Fruit fly (Drosophila melanogaster) whole organism, pupa: ENCODE measurements around the gene CG33995.

Source experiments
- CG10348 ChIP-seq: fragments of 200-800 bp; sonication (Bioruptor generic); IDR thresholded peaks from 2 replicates; pipeline ENCODE4 v1.3.6; 2022; ENCODE audit warnings: missing biosample characterization, missing genetic modification characterization
- CG12605 ChIP-seq: fragments of 200-800 bp; sonication (Bioruptor generic); IDR thresholded peaks from 2 replicates; pipeline ENCODE4 v1.3.6; 2022; ENCODE audit warnings: missing biosample characterization, missing genetic modification characterization
- CG13204 ChIP-seq: fragments of 200-800 bp; sonication (Bioruptor generic); optimal IDR thresholded peaks from 2 replicates; lab custom pipeline; 2018; ENCODE audit warnings: missing biosample characterization, mild to moderate bottlenecking, missing genetic modification characterization, moderate library complexity
- CG14655 ChIP-seq: fragments of 200-800 bp; sonication (Bioruptor generic); optimal IDR thresholded peaks from 3 replicates; lab custom pipeline; 2017; ENCODE audit warnings: mild to moderate bottlenecking, missing biosample characterization, missing genetic modification reagents, missing genetic modification characterization
- CG15710 ChIP-seq: fragments of 200-800 bp; sonication (Bioruptor generic); optimal IDR thresholded peaks from 2 replicates; lab custom pipeline; 2018; ENCODE audit warnings: missing biosample characterization, mild to moderate bottlenecking, missing genetic modification characterization, moderate library complexity
- CG17806 ChIP-seq: fragments of 200-800 bp; sonication (Bioruptor generic); optimal IDR thresholded peaks from 2 replicates; lab custom pipeline; 2018; ENCODE audit warnings: missing biosample characterization, mild to moderate bottlenecking, missing genetic modification characterization, moderate library complexity
- CG32121 ChIP-seq: fragments of 200-800 bp; sonication (Bioruptor generic); IDR thresholded peaks from 2 replicates; pipeline ENCODE4 v1.3.6; 2022; ENCODE audit warnings: missing biosample characterization, missing genetic modification characterization
- CG34367 ChIP-seq: fragments of 200-800 bp; sonication (Bioruptor generic); optimal IDR thresholded peaks from 2 replicates; lab custom pipeline; 2018; ENCODE audit warnings: missing biosample characterization, mild to moderate bottlenecking, missing genetic modification characterization
- CG4496 ChIP-seq: fragments of 200-800 bp; sonication (Bioruptor generic); IDR thresholded peaks from 3 replicates; pipeline ENCODE4 v1.3.6; 2022; ENCODE audit warnings: missing biosample characterization, missing genetic modification characterization
- CG8159 ChIP-seq: fragments of 200-800 bp; sonication (Bioruptor generic); optimal IDR thresholded peaks from 3 replicates; lab custom pipeline; 2018; ENCODE audit warnings: missing biosample characterization, mild to moderate bottlenecking, missing genetic modification characterization, moderate library complexity
- CG8301 ChIP-seq: fragments of 200-800 bp; sonication (Bioruptor generic); optimal IDR thresholded peaks from 2 replicates; lab custom pipeline; 2018; ENCODE audit warnings: missing biosample characterization, mild to moderate bottlenecking, missing genetic modification characterization
- CG9948 ChIP-seq: fragments of 200-800 bp; sonication (Bioruptor generic); optimal IDR thresholded peaks from 2 replicates; lab custom pipeline; 2018; ENCODE audit warnings: missing biosample characterization, mild to moderate bottlenecking, missing genetic modification characterization, moderate library complexity
- D1 ChIP-seq: fragments of 200-800 bp; sonication (Bioruptor generic); optimal IDR thresholded peaks from 2 replicates; lab custom pipeline; 2018; ENCODE audit warnings: missing biosample characterization, mild to moderate bottlenecking, missing genetic modification characterization, moderate library complexity
- EcR ChIP-seq: fragments of 200-800 bp; sonication (Bioruptor generic); optimal IDR thresholded peaks from 3 replicates; lab custom pipeline; 2019; ENCODE audit warnings: missing biosample characterization, missing genetic modification characterization, mild to moderate bottlenecking, moderate library complexity, missing genetic modification reagents
- Ets98B ChIP-seq: fragments of 200-800 bp; sonication (Bioruptor generic); IDR thresholded peaks from 2 replicates; pipeline ENCODE4 v1.3.6; 2022; ENCODE audit warnings: missing biosample characterization, missing genetic modification characterization
- Pif1A ChIP-seq: fragments of 200-800 bp; sonication (Bioruptor generic); optimal IDR thresholded peaks from 3 replicates; lab custom pipeline; 2016; ENCODE audit warnings: missing biosample characterization, missing genetic modification characterization
- Pif1B ChIP-seq: fragments of 200-800 bp; sonication (Bioruptor generic); optimal IDR thresholded peaks from 3 replicates; lab custom pipeline; 2016; ENCODE audit warnings: missing biosample characterization, missing genetic modification characterization
- Snoo ChIP-seq: fragments of 200-800 bp; sonication (Bioruptor generic); optimal IDR thresholded peaks from 3 replicates; lab custom pipeline; 2017; ENCODE audit warnings: missing biosample characterization, mild to moderate bottlenecking, missing genetic modification characterization, inconsistent platforms
- fd96Ca ChIP-seq: fragments of 200-800 bp; sonication (Bioruptor generic); IDR thresholded peaks from 3 replicates; pipeline ENCODE4 v1.3.6; 2022; ENCODE audit warnings: missing biosample characterization, missing genetic modification characterization
- gl ChIP-seq: fragments of 200-800 bp; sonication (Bioruptor generic); optimal IDR thresholded peaks from 2 replicates; lab custom pipeline; 2018; ENCODE audit warnings: missing biosample characterization, mild to moderate bottlenecking, missing genetic modification characterization
- rn ChIP-seq: fragments of 200-800 bp; sonication (Bioruptor generic); IDR thresholded peaks from 2 replicates; pipeline ENCODE4 v1.3.6; 2022; ENCODE audit warnings: missing biosample characterization, missing genetic modification characterization

Gene CG33995

dm6 chr2L:5088649-5089270 is 45.7 kb downstream of the CG33995 start:
- TF ChIP-seq Pif1A (GFP tag; lab: Kevin White, UChicago), result no peak
- no peak for TF ChIP-seq EcR (GFP tag; lab: Kevin White, UChicago)
- no peak for TF ChIP-seq CG10348 (GFP tag; lab: Robert Waterston, UW)
- TF ChIP-seq CG15710 (tag; lab: Kevin White, UChicago), result no peak
- TF ChIP-seq CG9948 (tag; lab: Kevin White, UChicago), result no peak
- TF ChIP-seq CG8301, result no peak
- no peak for TF ChIP-seq CG14655 (GFP tag; lab: Kevin White, UChicago)
- no peak for TF ChIP-seq rn (GFP tag; lab: Robert Waterston, UW)
- no peak for TF ChIP-seq Snoo (tag; lab: Kevin White, UChicago)
- TF ChIP-seq CG8159, result no peak
- no peak for TF ChIP-seq CG12605 (GFP tag; lab: Robert Waterston, UW)
- no peak for TF ChIP-seq CG4496 (GFP tag; lab: Robert Waterston, UW)
- TF ChIP-seq CG17806, result no peak
- no peak for TF ChIP-seq CG13204 (GFP tag; lab: Kevin White, UChicago)
- no peak for TF ChIP-seq fd96Ca (GFP tag; lab: Robert Waterston, UW)
- no peak for TF ChIP-seq gl (tag; lab: Kevin White, UChicago)
- no peak for TF ChIP-seq CG34367 (tag; lab: Kevin White, UChicago)
- TF ChIP-seq D1 (tag; lab: Kevin White, UChicago), result no peak

- TF ChIP-seq CG8159 (no peak), D1 (tag; lab: Kevin White, UChicago) (no peak), CG4496 (GFP tag; lab: Robert Waterston, UW) (no peak), Pif1B (no peak), CG34367 (tag; lab: Kevin White, UChicago) (no peak), CG10348 (GFP tag; lab: Robert Waterston, UW) (no peak), CG17806 (no peak), CG9948 (tag; lab: Kevin White, UChicago) (no peak), Ets98B (GFP tag; lab: Robert Waterston, UW) (no peak), CG15710 (tag; lab: Kevin White, UChicago) (no peak), Pif1A (GFP tag; lab: Kevin White, UChicago) (no peak)
These were observed 46.6 kb downstream of the CG33995 start for dm6 chr2L:5089642-5090041.

dm6 chr2L:5090352-5090751 is 47.3 kb downstream of the CG33995 start:
- TF ChIP-seq CG12605 (GFP tag; lab: Robert Waterston, UW), result peak; percentile 31; the same call in 1 of the 2 replicates
- peak; percentile 57; the same call in 1 of the 3 replicates for TF ChIP-seq CG4496 (GFP tag; lab: Robert Waterston, UW)
- peak; percentile 16; the same call in 1 of the 2 replicates for TF ChIP-seq Ets98B (GFP tag; lab: Robert Waterston, UW)
- peak; percentile 60 for TF ChIP-seq CG8301
- no peak for TF ChIP-seq Pif1B
- peak; percentile 55 for TF ChIP-seq CG14655 (GFP tag; lab: Kevin White, UChicago)
- no peak for TF ChIP-seq Snoo (tag; lab: Kevin White, UChicago)
- TF ChIP-seq CG17806, result peak; percentile 44
- peak; percentile 41 for TF ChIP-seq CG15710 (tag; lab: Kevin White, UChicago)
- TF ChIP-seq CG8159, result peak; percentile 45
- no peak for TF ChIP-seq D1 (tag; lab: Kevin White, UChicago)
- TF ChIP-seq Pif1A (GFP tag; lab: Kevin White, UChicago), result peak; percentile 59
- no peak for TF ChIP-seq gl (tag; lab: Kevin White, UChicago)
- no peak for TF ChIP-seq EcR (GFP tag; lab: Kevin White, UChicago)
- peak; percentile 0 for TF ChIP-seq CG34367 (tag; lab: Kevin White, UChicago)
- peak; percentile 24 for TF ChIP-seq CG9948 (tag; lab: Kevin White, UChicago)
- 0 out of 2 replicates have a peak, but pooled peaks have one; percentile 28 for TF ChIP-seq rn (GFP tag; lab: Robert Waterston, UW)
- peak; percentile 41; the same call in 1 of the 2 replicates for TF ChIP-seq CG32121
- TF ChIP-seq fd96Ca (GFP tag; lab: Robert Waterston, UW), result peak; percentile 73; the same call in 2 of the 3 replicates
- TF ChIP-seq CG13204 (GFP tag; lab: Kevin White, UChicago), result no peak
- 0 out of 2 replicates have a peak, but pooled peaks have one; percentile 20 for TF ChIP-seq CG10348 (GFP tag; lab: Robert Waterston, UW)

DNA sequence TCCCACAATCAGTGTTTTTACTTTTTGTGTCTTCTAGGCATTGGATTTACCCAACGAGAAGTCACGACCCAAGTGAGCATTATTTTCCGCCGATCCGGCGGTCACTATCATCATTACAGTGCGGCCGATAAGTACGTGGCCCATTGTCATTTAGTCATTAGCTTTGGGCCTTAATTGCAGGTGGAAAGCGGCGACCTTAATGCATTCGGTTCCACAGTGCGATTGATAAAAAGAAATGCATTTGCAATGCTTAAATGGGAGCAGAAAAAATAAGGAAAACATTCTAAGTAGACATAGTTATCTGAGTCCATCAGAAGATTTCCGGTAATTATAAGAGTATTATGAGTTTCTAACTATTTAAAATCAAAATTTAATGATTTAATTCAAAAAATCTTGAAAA is 49.1 kb downstream of the CG33995 start:
- TF ChIP-seq CG12605 (GFP tag; lab: Robert Waterston, UW), result no peak
- TF ChIP-seq CG34367 (tag; lab: Kevin White, UChicago), result no peak
- TF ChIP-seq CG8301, result no peak
- peak; percentile 58 for TF ChIP-seq CG15710 (tag; lab: Kevin White, UChicago)
- TF ChIP-seq CG9948 (tag; lab: Kevin White, UChicago), result peak; percentile 28
- peak; percentile 34 for TF ChIP-seq Snoo (tag; lab: Kevin White, UChicago)
- peak; percentile 3 for TF ChIP-seq Pif1A (GFP tag; lab: Kevin White, UChicago)
- no peak for TF ChIP-seq fd96Ca (GFP tag; lab: Robert Waterston, UW)
- no peak for TF ChIP-seq CG17806
- no peak for TF ChIP-seq CG4496 (GFP tag; lab: Robert Waterston, UW)
- peak; percentile 26 for TF ChIP-seq CG8159
- no peak for TF ChIP-seq CG32121
- TF ChIP-seq CG13204 (GFP tag; lab: Kevin White, UChicago), result no peak
- TF ChIP-seq CG10348 (GFP tag; lab: Robert Waterston, UW), result no peak
- no peak for TF ChIP-seq Pif1B
- peak; percentile 16 for TF ChIP-seq CG14655 (GFP tag; lab: Kevin White, UChicago)
- TF ChIP-seq D1 (tag; lab: Kevin White, UChicago), result no peak
- no peak for TF ChIP-seq rn (GFP tag; lab: Robert Waterston, UW)
- TF ChIP-seq Ets98B (GFP tag; lab: Robert Waterston, UW), result no peak
- no peak for TF ChIP-seq gl (tag; lab: Kevin White, UChicago)
- TF ChIP-seq EcR (GFP tag; lab: Kevin White, UChicago), result no peak
- TF ChIP-seq, all 21 proteins: peak for 6

- TF ChIP-seq rn (GFP tag; lab: Robert Waterston, UW) (no peak), EcR (GFP tag; lab: Kevin White, UChicago) (peak; percentile 64)
These were observed 49.5 kb downstream of the CG33995 start for dm6 chr2L:5092597-5092991.
